Worm (Caenorhabditis elegans) whole organism, L3 larva: ENCODE measurements around the gene gsnl-1.

Experiments
- R02D3.7 ChIP-seq: fragments of 150-350 bp; optimal IDR thresholded peaks from 2 replicates; lab custom pipeline; 2014; ENCODE audit warnings: missing biosample characterization, missing genetic modification characterization
- ama-1 ChIP-seq: fragments of 150-350 bp; optimal IDR thresholded peaks from 2 replicates; lab custom pipeline; 2018
- ceh-28 ChIP-seq: fragments of 150-350 bp; optimal IDR thresholded peaks from 2 replicates; lab custom pipeline; 2014; ENCODE audit warnings: missing biosample characterization, missing genetic modification reagents, missing genetic modification characterization
- ceh-82 ChIP-seq: fragments of 150-350 bp; optimal IDR thresholded peaks from 2 replicates; lab custom pipeline; 2014; ENCODE audit warnings: missing biosample characterization, missing genetic modification characterization
- egl-27 ChIP-seq: sonication (generic microtip); optimal IDR thresholded peaks from 4 replicates; lab custom pipeline; 2017; ENCODE audit warnings: missing biosample characterization, missing genetic modification reagents, missing genetic modification characterization
- elt-3 ChIP-seq, 3 experiments: fragments of 150-350 bp in 1 of 3; sonication (generic microtip) in 2 of 3; optimal IDR thresholded peaks; 2 replicates in 2 of 3; 4 replicates in 1 of 3; lab custom pipeline; 2014 to 2017; ENCODE audit warnings: missing biosample characterization in 3 of 3, missing genetic modification characterization in 3 of 3
- lin-15B ChIP-seq: fragments of 150-350 bp; optimal IDR thresholded peaks from 2 replicates; lab custom pipeline; 2014; ENCODE audit warnings: missing biosample characterization, missing genetic modification characterization
- lin-39 ChIP-seq: fragments of 150-350 bp; optimal IDR thresholded peaks from 2 replicates; lab custom pipeline; 2018; ENCODE audit warnings: missing biosample characterization, missing genetic modification reagents, missing genetic modification characterization
- nfya-1 ChIP-seq: sonication (generic microtip); optimal IDR thresholded peaks from 2 replicates; lab custom pipeline; 2017; ENCODE audit warnings: missing genetic modification characterization, mild to moderate bottlenecking, missing compliant biosample characterization, antibody characterized with exemption, moderate library complexity; ENCODE audit not compliant: insufficient read depth
- nhr-237 ChIP-seq: fragments of 150-350 bp; optimal IDR thresholded peaks from 2 replicates; lab custom pipeline; 2014; ENCODE audit warnings: missing biosample characterization, missing genetic modification characterization
- sea-2 ChIP-seq: fragments of 150-350 bp; sonication (generic microtip); optimal IDR thresholded peaks from 4 replicates; lab custom pipeline; 2014; ENCODE audit warnings: missing biosample characterization, missing genetic modification reagents, missing genetic modification characterization
- unc-62 ChIP-seq: fragments of 150-350 bp; sonication (generic microtip); optimal IDR thresholded peaks from 4 replicates; lab custom pipeline; 2014; ENCODE audit warnings: missing biosample characterization, missing genetic modification reagents, missing genetic modification characterization
- ztf-11 ChIP-seq: fragments of 150-350 bp; optimal IDR thresholded peaks from 2 replicates; lab custom pipeline; 2014; ENCODE audit warnings: missing biosample characterization, missing genetic modification characterization
- ztf-4 ChIP-seq: fragments of 150-350 bp; optimal IDR thresholded peaks from 2 replicates; lab custom pipeline; 2014; ENCODE audit warnings: missing biosample characterization, missing genetic modification characterization

DNA sequence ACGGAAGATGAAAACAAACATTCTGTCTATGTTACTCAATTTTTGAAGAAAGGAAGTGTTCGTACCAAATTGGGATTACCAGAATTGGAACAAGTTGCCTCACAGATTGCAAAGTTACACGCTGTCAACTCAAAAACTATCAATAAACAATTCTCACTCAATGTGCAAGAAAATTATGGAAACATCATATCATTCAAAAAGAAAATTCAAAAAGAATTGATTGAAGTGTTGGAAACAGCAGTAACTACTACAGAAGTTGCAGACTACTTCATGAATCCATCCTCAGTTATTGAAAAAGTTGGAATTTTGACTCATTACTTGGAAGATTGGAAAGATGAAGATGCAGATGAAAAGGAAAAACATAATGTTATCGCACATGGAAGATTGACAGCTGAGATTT, 31.1 kb downstream of the gsnl-1 start:
- no peak for TF ChIP-seq lin-39 (tag; lab: Kevin White, UChicago)
- no peak for TF ChIP-seq ztf-4
- TF ChIP-seq ztf-11 (tag; lab: Kevin White, UChicago), result no peak
- no peak for TF ChIP-seq sea-2
- no peak for TF ChIP-seq nfya-1 (tag; lab: Kevin White, UChicago)
- TF ChIP-seq nhr-237, result no peak
- no peak for TF ChIP-seq R02D3.7 (tag; lab: Kevin White, UChicago)
- no peak for TF ChIP-seq ama-1 (lab: Kevin White, UChicago)
- no peak for TF ChIP-seq ceh-82 (tag; lab: Kevin White, UChicago)
- no peak for TF ChIP-seq elt-3 (tag; optimal IDR thresholded peaks at IDR 0.05; lab: Kevin White, UChicago)
- no peak for TF ChIP-seq ceh-28 (tag; lab: Kevin White, UChicago)
- TF ChIP-seq lin-15B (tag; lab: Kevin White, UChicago), result no peak
- TF ChIP-seq egl-27, result no peak
- TF ChIP-seq unc-62 (GFP tag; lab: Kevin White, UChicago), result no peak
